Worm (Caenorhabditis elegans) whole organism, young adult: ENCODE data around the gene ins-16.

Experiments used
- B0019.2 ChIP-seq: fragments of 200-800 bp; sonication (Bioruptor generic); conservative IDR thresholded peaks from 2 replicates; pipeline ENCODE4 v1.3.6; 2022; ENCODE audit warnings: missing genetic modification reagents, missing genetic modification characterization, missing compliant biosample characterization
- B0336.3 ChIP-seq: fragments of 200-800 bp; sonication (Bioruptor generic); IDR thresholded peaks from 2 replicates; pipeline ENCODE4 v1.3.6; 2022; ENCODE audit warnings: missing genetic modification characterization, missing compliant biosample characterization
- F23B12.7 ChIP-seq: sonication (generic microtip); optimal IDR thresholded peaks from 2 replicates; lab custom pipeline; 2017; ENCODE audit warnings: missing genetic modification characterization, mild to moderate bottlenecking, missing compliant biosample characterization, antibody characterized with exemption, moderate library complexity; ENCODE audit not compliant: insufficient read depth
- K12H6.12 ChIP-seq: fragments of 200-800 bp; sonication (Bioruptor generic); optimal IDR thresholded peaks from 2 replicates; lab custom pipeline; 2018; ENCODE audit warnings: mild to moderate bottlenecking, missing genetic modification characterization, missing compliant biosample characterization
- Y53G8AR.9 ChIP-seq: fragments of 200-800 bp; sonication (Bioruptor generic); conservative IDR thresholded peaks from 2 replicates; pipeline ENCODE4 v1.3.6; 2022; ENCODE audit warnings: missing genetic modification reagents, missing genetic modification characterization, missing compliant biosample characterization
- dpl-1 ChIP-seq: fragments of 150-350 bp; optimal IDR thresholded peaks from 2 replicates; lab custom pipeline; 2014; ENCODE audit warnings: missing biosample characterization, missing genetic modification reagents, missing genetic modification characterization
- ets-4 ChIP-seq: fragments of 200-800 bp; sonication (Bioruptor generic); optimal IDR thresholded peaks from 2 replicates; lab custom pipeline; 2018; ENCODE audit warnings: mild to moderate bottlenecking, missing genetic modification characterization, missing compliant biosample characterization
- nfya-1 ChIP-seq: sonication (generic microtip); optimal IDR thresholded peaks from 2 replicates; lab custom pipeline; 2017; ENCODE audit warnings: antibody characterized with exemption, missing compliant biosample characterization, missing genetic modification characterization, borderline replicate concordance; ENCODE audit not compliant: insufficient read depth
- nfya-2 ChIP-seq: fragments of 200-800 bp; sonication (Bioruptor generic); IDR thresholded peaks from 2 replicates; pipeline ENCODE4 v1.3.6; 2022; ENCODE audit warnings: missing genetic modification reagents, missing genetic modification characterization, missing compliant biosample characterization
- zim-3 ChIP-seq: sonication (generic microtip); optimal IDR thresholded peaks from 2 replicates; lab custom pipeline; 2017; ENCODE audit warnings: mild to moderate bottlenecking, missing genetic modification characterization, moderate library complexity, missing compliant biosample characterization
- ztf-3 ChIP-seq: fragments of 200-800 bp; sonication (Bioruptor generic); optimal IDR thresholded peaks from 2 replicates; lab custom pipeline; 2018; ENCODE audit warnings: mild to moderate bottlenecking, missing genetic modification characterization, missing compliant biosample characterization

DNA sequence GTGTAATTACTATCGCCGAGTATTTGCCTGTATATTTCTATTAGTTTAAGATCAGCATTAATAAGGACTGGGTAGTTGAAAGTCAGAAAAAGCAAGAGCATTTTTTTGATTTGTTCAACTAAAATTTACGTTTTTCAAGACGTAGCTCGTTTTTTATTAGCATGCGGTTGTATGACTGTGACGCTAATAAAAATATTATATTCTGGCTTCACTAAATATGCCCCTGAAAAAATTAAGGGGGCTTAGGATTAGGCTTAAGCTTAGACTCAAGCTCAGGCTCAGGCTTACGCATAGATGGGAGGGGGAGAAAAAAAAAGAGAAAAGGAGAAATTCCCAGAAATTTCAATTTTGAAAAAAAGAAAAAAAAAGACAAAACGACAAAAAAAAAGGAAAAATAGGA, 3.2 kb downstream of the ins-16 start, which contains the start of gene Y39A3A.2:
- TF ChIP-seq ztf-3 (GFP tag; lab: Kevin White, UChicago) (no peak), Y53G8AR.9 (GFP tag; lab: Robert Waterston, UW) (no peak), K12H6.12 (tag; lab: Kevin White, UChicago) (no peak), B0336.3 (GFP tag; lab: Robert Waterston, UW) (no peak), ets-4 (GFP tag; lab: Kevin White, UChicago) (no peak), nfya-1 (no peak), F23B12.7 (no peak), zim-3 (tag; lab: Kevin White, UChicago) (no peak), nfya-2 (GFP tag; lab: Robert Waterston, UW) (no peak), B0019.2 (no peak), dpl-1 (GFP tag; lab: Kevin White, UChicago) (no peak)
